Fruit fly (Drosophila melanogaster): Measurements from ENCODE around the gene ND-13A.

- no peak for TF ChIP-seq Hr96 (GFP tag; optimal IDR thresholded peaks at IDR 0.05)
- TF ChIP-seq ovo (GFP tag; optimal IDR thresholded peaks at IDR 0.05) = no peak
- TF ChIP-seq Mnt (GFP tag; optimal IDR thresholded peaks at IDR 0.05) = no peak
- no peak for TF ChIP-seq kay (GFP tag; ENCODE audit: borderline replicate concordance)
- no peak for TF ChIP-seq Crg-1 (GFP tag; optimal IDR thresholded peaks at IDR 0.05)
- no peak for TF ChIP-seq CG11617 (GFP tag; optimal IDR thresholded peaks at IDR 0.05)
- TF ChIP-seq toe (GFP tag; optimal IDR thresholded peaks at IDR 0.05) = no peak
- TF ChIP-seq pad (GFP tag; optimal IDR thresholded peaks at IDR 0.05) = no peak
- TF ChIP-seq CG5204 (GFP tag; optimal IDR thresholded peaks at IDR 0.05) = no peak
- TF ChIP-seq bab1 (GFP tag; optimal IDR thresholded peaks at IDR 0.05) = no peak
- TF ChIP-seq CG12768 (GFP tag; optimal IDR thresholded peaks at IDR 0.05) = no peak
- TF ChIP-seq CG1620 (GFP tag; optimal IDR thresholded peaks at IDR 0.05) = no peak
Observed at dm6 chr2L:5049974-5050373, 50.1 kb downstream of the ND-13A start.

All from whole organism, adult.